Worm (Caenorhabditis elegans) whole organism, midembryonic: ENCODE data around the gene lgg-3.

Source experiments
- T22C8.4 ChIP-seq: fragments of 200-800 bp; sonication (Bioruptor generic); IDR thresholded peaks from 2 replicates; pipeline ENCODE4 v1.3.6; 2022; ENCODE audit warnings: missing genetic modification characterization, missing compliant biosample characterization
- flt-1 ChIP-seq: fragments of 200-800 bp; sonication (Bioruptor generic); IDR thresholded peaks from 2 replicates; pipeline ENCODE4 v1.3.6; 2022; ENCODE audit warnings: missing genetic modification characterization, missing compliant biosample characterization
- ref-1 ChIP-seq: fragments of 200-800 bp; sonication (Bioruptor generic); conservative IDR thresholded peaks from 2 replicates; pipeline ENCODE4 v1.3.6; 2022; ENCODE audit warnings: missing genetic modification reagents, missing genetic modification characterization, missing compliant biosample characterization
- ztf-23 ChIP-seq: fragments of 200-800 bp; sonication (Bioruptor generic); IDR thresholded peaks from 2 replicates; pipeline ENCODE4 v1.3.6; 2022; ENCODE audit warnings: missing genetic modification reagents, missing genetic modification characterization, missing compliant biosample characterization

DNA sequence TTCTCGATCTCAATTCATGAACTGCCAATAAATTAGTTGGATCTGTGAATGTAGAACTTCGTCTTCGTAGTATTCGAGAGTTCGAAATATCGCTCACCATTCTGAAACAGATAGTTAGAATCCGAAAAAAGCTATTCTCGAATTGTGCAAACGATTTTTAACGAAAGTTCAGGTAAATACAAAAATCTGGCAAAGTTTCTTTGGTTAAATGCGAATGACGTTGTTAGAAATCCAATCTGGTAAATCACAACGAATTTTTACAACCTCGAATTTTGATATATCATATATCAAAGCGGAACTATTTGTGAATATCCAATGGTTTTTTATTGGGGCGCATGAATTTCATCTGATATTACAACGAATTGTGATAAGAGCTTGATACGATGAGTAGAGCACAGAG is 11.4 kb upstream of the lgg-3 start, which contains the start of gene hpo-28:
- TF ChIP-seq T22C8.4 (GFP tag; lab: Robert Waterston, UW) (no peak), ztf-23 (GFP tag; lab: Robert Waterston, UW) (no peak), ref-1 (GFP tag; lab: Robert Waterston, UW) (no peak), flt-1 (GFP tag; lab: Robert Waterston, UW) (no peak)
